Worm (Caenorhabditis elegans): Measurements from ENCODE around the gene C05E11.3.

Gene C05E11.3

ce11 chrX:4577941-4578340 lies at the start of gene C05E11.3:
Gene C05E11.3 (plus strand): TSS chrX:4578241.
- TF ChIP-seq tab-1 (GFP tag; IDR thresholded peaks at IDR 0.05), result no peak
- TF ChIP-seq ref-1 (GFP tag; conservative IDR thresholded peaks at IDR 0.05), result no peak
- no peak for TF ChIP-seq ztf-23 (GFP tag; IDR thresholded peaks at IDR 0.05)
- no peak for TF ChIP-seq cog-1 (tag; optimal IDR thresholded peaks at IDR 0.05)
- TF ChIP-seq klf-2 (GFP tag; conservative IDR thresholded peaks at IDR 0.05), result no peak
- no peak for TF ChIP-seq ztf-29 (GFP tag; IDR thresholded peaks at IDR 0.05)
- no peak for TF ChIP-seq med-1 (GFP tag; optimal IDR thresholded peaks at IDR 0.05; ENCODE audit: insufficient read depth)
- TF ChIP-seq T22C8.4 (GFP tag; IDR thresholded peaks at IDR 0.05), result no peak
- TF ChIP-seq flt-1 (GFP tag; IDR thresholded peaks at IDR 0.05), result no peak

- TF ChIP-seq cog-1 (tag; optimal IDR thresholded peaks at IDR 0.05) (no peak), T22C8.4 (GFP tag; IDR thresholded peaks at IDR 0.05) (no peak), flt-1 (GFP tag; IDR thresholded peaks at IDR 0.05) (no peak)
These were observed 49.1 kb upstream of the C05E11.3 start for ce11 chrX:4528905-4529304.

- no peak for TF ChIP-seq med-1 (GFP tag; optimal IDR thresholded peaks at IDR 0.05; ENCODE audit: insufficient read depth)
- TF ChIP-seq ref-1 (GFP tag; conservative IDR thresholded peaks at IDR 0.05), result no peak
- no peak for TF ChIP-seq klf-2 (GFP tag; conservative IDR thresholded peaks at IDR 0.05)
- no peak for TF ChIP-seq tab-1 (GFP tag; IDR thresholded peaks at IDR 0.05)
- no peak for TF ChIP-seq ztf-29 (GFP tag; IDR thresholded peaks at IDR 0.05)
- TF ChIP-seq ztf-23 (GFP tag; IDR thresholded peaks at IDR 0.05), result no peak
- TF ChIP-seq cog-1 (tag; optimal IDR thresholded peaks at IDR 0.05), result no peak
- TF ChIP-seq flt-1 (GFP tag; IDR thresholded peaks at IDR 0.05), result no peak
These were observed 47.5 kb upstream of the C05E11.3 start for ce11 chrX:4530426-4531044.

ce11 chrX:4532160-4532741 lies 45.8 kb upstream of the C05E11.3 start, which contains the start of gene nhr-35:
Gene nhr-35 (plus strand): TSS chrX:4532691.
- TF ChIP-seq klf-2 (GFP tag; conservative IDR thresholded peaks at IDR 0.05) (no peak), flt-1 (GFP tag; IDR thresholded peaks at IDR 0.05) (no peak), T22C8.4 (GFP tag; IDR thresholded peaks at IDR 0.05) (no peak), ztf-23 (GFP tag; IDR thresholded peaks at IDR 0.05) (no peak), ref-1 (GFP tag; conservative IDR thresholded peaks at IDR 0.05) (no peak), cog-1 (tag; optimal IDR thresholded peaks at IDR 0.05) (no peak), med-1 (GFP tag; optimal IDR thresholded peaks at IDR 0.05; ENCODE audit: insufficient read depth) (no peak)

- TF ChIP-seq ztf-23 (GFP tag; IDR thresholded peaks at IDR 0.05) (no peak), klf-2 (GFP tag; conservative IDR thresholded peaks at IDR 0.05) (no peak), tab-1 (GFP tag; IDR thresholded peaks at IDR 0.05) (no peak), cog-1 (tag; optimal IDR thresholded peaks at IDR 0.05) (no peak), T22C8.4 (GFP tag; IDR thresholded peaks at IDR 0.05) (no peak), ref-1 (GFP tag; conservative IDR thresholded peaks at IDR 0.05) (no peak), flt-1 (GFP tag; IDR thresholded peaks at IDR 0.05) (no peak), ztf-29 (GFP tag; IDR thresholded peaks at IDR 0.05) (no peak), med-1 (GFP tag; optimal IDR thresholded peaks at IDR 0.05; ENCODE audit: insufficient read depth) (no peak)
These were observed 43.9 kb upstream of the C05E11.3 start for ce11 chrX:4534112-4534511.

ce11 chrX:4544543-4544942 lies 33.5 kb upstream of the C05E11.3 start, which contains the start of gene C07A12.2:
Gene C07A12.2 (plus strand): TSS chrX:4544843.
- TF ChIP-seq tab-1 (GFP tag; IDR thresholded peaks at IDR 0.05) (no peak), T22C8.4 (GFP tag; IDR thresholded peaks at IDR 0.05) (no peak), med-1 (GFP tag; optimal IDR thresholded peaks at IDR 0.05; ENCODE audit: insufficient read depth) (no peak), klf-2 (GFP tag; conservative IDR thresholded peaks at IDR 0.05) (no peak), flt-1 (GFP tag; IDR thresholded peaks at IDR 0.05) (no peak), ztf-23 (GFP tag; IDR thresholded peaks at IDR 0.05) (no peak), ztf-29 (GFP tag; IDR thresholded peaks at IDR 0.05) (no peak)

- no peak for TF ChIP-seq med-1 (GFP tag; optimal IDR thresholded peaks at IDR 0.05; ENCODE audit: insufficient read depth)
- no peak for TF ChIP-seq cog-1 (tag; optimal IDR thresholded peaks at IDR 0.05)
- no peak for TF ChIP-seq klf-2 (GFP tag; conservative IDR thresholded peaks at IDR 0.05)
- no peak for TF ChIP-seq flt-1 (GFP tag; IDR thresholded peaks at IDR 0.05)
- TF ChIP-seq T22C8.4 (GFP tag; IDR thresholded peaks at IDR 0.05), result no peak
- TF ChIP-seq ztf-29 (GFP tag; IDR thresholded peaks at IDR 0.05), result no peak
- TF ChIP-seq tab-1 (GFP tag; IDR thresholded peaks at IDR 0.05), result no peak
- TF ChIP-seq ztf-23 (GFP tag; IDR thresholded peaks at IDR 0.05), result no peak
- no peak for TF ChIP-seq ref-1 (GFP tag; conservative IDR thresholded peaks at IDR 0.05)
These were observed 29.1 kb upstream of the C05E11.3 start for ce11 chrX:4548929-4549328.

ce11 chrX:4549853-4550596 lies 28.0 kb upstream of the C05E11.3 start, which contains the start of gene C07A12.18:
Gene C07A12.18 (minus strand): TSS chrX:4549903.
- TF ChIP-seq ztf-23 (GFP tag; IDR thresholded peaks at IDR 0.05), result no peak
- no peak for TF ChIP-seq flt-1 (GFP tag; IDR thresholded peaks at IDR 0.05)
- TF ChIP-seq klf-2 (GFP tag; conservative IDR thresholded peaks at IDR 0.05), result no peak
- no peak for TF ChIP-seq T22C8.4 (GFP tag; IDR thresholded peaks at IDR 0.05)

- TF ChIP-seq ztf-23 (GFP tag; IDR thresholded peaks at IDR 0.05) (no peak), med-1 (GFP tag; optimal IDR thresholded peaks at IDR 0.05; ENCODE audit: insufficient read depth) (no peak), cog-1 (tag; optimal IDR thresholded peaks at IDR 0.05) (no peak), ref-1 (GFP tag; conservative IDR thresholded peaks at IDR 0.05) (no peak), tab-1 (GFP tag; IDR thresholded peaks at IDR 0.05) (no peak), klf-2 (GFP tag; conservative IDR thresholded peaks at IDR 0.05) (no peak), ztf-29 (GFP tag; IDR thresholded peaks at IDR 0.05) (no peak), T22C8.4 (GFP tag; IDR thresholded peaks at IDR 0.05) (no peak), flt-1 (GFP tag; IDR thresholded peaks at IDR 0.05) (no peak)
These were observed 27.1 kb upstream of the C05E11.3 start for ce11 chrX:4550987-4551386.

Measured in whole organism, midembryonic.